Fruit fly (Drosophila melanogaster): Measurements from ENCODE around the gene Sfp24Ba.

Sfp24Ba gene

DNA sequence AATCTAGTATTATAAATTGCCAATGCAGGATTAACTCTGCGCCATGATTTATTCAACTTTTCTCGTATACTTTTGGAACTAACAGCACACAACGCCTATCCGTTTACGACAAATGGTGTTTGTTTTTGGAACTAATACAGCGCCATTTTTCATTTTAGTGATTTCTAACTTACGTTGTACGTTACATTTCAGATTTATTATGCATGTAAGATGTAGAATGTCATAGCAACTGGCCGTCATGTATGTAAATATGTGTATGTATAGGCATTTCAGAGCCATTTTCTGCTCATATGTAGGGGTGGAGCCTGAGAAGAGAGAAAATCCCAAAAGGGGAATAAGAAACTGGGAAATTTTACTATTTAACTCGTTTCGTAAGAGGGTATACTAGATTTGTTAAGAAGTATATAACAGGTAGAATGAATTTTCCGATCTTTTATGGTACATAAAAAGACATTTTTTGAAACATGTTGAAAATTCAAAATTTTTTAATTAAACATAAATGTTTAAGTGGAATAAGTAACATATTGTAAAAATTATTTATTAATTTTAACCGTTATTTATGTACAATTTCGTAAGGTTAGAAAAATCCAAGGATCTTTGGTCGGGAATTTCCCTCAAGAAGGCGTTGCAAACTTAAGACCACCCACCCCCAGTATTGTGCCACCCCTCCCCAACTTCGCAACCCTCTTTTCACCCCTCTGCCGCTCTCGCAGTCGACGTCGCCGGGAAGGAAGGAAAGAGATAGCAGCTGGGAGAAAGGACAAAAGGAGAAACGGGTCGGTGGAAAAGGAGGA, 10.8 kb downstream of the Sfp24Ba start (continued):
- TF ChIP-seq eve (GFP tag; optimal IDR thresholded peaks at IDR 0.05), result no peak
- TF ChIP-seq CG15269 (tag; optimal IDR thresholded peaks at IDR 0.05), result no peak
- TF ChIP-seq CG11723 (GFP tag; optimal IDR thresholded peaks at IDR 0.05), result no peak
- peak; percentile 52 for TF ChIP-seq CG9876 (GFP tag; optimal IDR thresholded peaks at IDR 0.05)
- TF ChIP-seq CG14710 (tag; optimal IDR thresholded peaks at IDR 0.05), result peak; percentile 51
- peak; percentile 68 for TF ChIP-seq vvl (GFP tag; IDR thresholded peaks at IDR 0.05)
- no peak for TF ChIP-seq CG7372 (GFP tag; IDR thresholded peaks at IDR 0.05)
- peak; percentile 36; the same call in 1 of the 2 replicates for TF ChIP-seq ssp (GFP tag; IDR thresholded peaks at IDR 0.05)
- TF ChIP-seq CG13424 (tag; optimal IDR thresholded peaks at IDR 0.05), result peak; percentile 12
- no peak for TF ChIP-seq wdn (GFP tag; IDR thresholded peaks at IDR 0.05)
- TF ChIP-seq Dref (GFP tag; IDR thresholded peaks at IDR 0.05), result no peak
- TF ChIP-seq wor (GFP tag; IDR thresholded peaks at IDR 0.05), result no peak
- TF ChIP-seq CG11696 (GFP tag; IDR thresholded peaks at IDR 0.05), result no peak
- TF ChIP-seq GATAe (GFP tag; conservative IDR thresholded peaks at IDR 0.05), result no peak
- TF ChIP-seq crc (GFP tag; optimal IDR thresholded peaks at IDR 0.05), result no peak
- TF ChIP-seq gt (GFP tag; IDR thresholded peaks at IDR 0.05), result no peak
- TF ChIP-seq Blimp-1 (GFP tag; optimal IDR thresholded peaks at IDR 0.05), result peak; percentile 55
- TF ChIP-seq CG17361 (GFP tag; IDR thresholded peaks at IDR 0.05), result 0 out of 3 replicates have a peak, but pooled peaks have one; percentile 47
- TF ChIP-seq gem (tag; optimal IDR thresholded peaks at IDR 0.05), result peak; percentile 39
- no peak for TF ChIP-seq CG2678 (tag; optimal IDR thresholded peaks at IDR 0.05)
- no peak for TF ChIP-seq vnd (GFP tag; IDR thresholded peaks at IDR 0.05; ENCODE audit: partially characterized antibody)
- peak; percentile 36 for TF ChIP-seq CG18764 (GFP tag; optimal IDR thresholded peaks at IDR 0.05)
- peak; percentile 85 for TF ChIP-seq Nf-YC (tag; optimal IDR thresholded peaks at IDR 0.05)
- peak; percentile 71 for TF ChIP-seq Fer1 (GFP tag; optimal IDR thresholded peaks at IDR 0.05)
- peak; percentile 62 for TF ChIP-seq CG14441 (GFP tag; IDR thresholded peaks at IDR 0.05)
- TF ChIP-seq Hr51 (GFP tag; optimal IDR thresholded peaks at IDR 0.05), result peak in 1 of 2 experiments; percentile 19
- no peak for TF ChIP-seq CG15073 (GFP tag; optimal IDR thresholded peaks at IDR 0.05)
- peak; percentile 24 for TF ChIP-seq da (GFP tag; optimal IDR thresholded peaks at IDR 0.05)
- TF ChIP-seq CG9797 (GFP tag; optimal IDR thresholded peaks at IDR 0.05), result no peak
- no peak for TF ChIP-seq Atf6 (GFP tag; IDR thresholded peaks at IDR 0.05)
- 0 out of 2 replicates have a peak, but pooled peaks have one; percentile 3 for TF ChIP-seq al (GFP tag; IDR thresholded peaks at IDR 0.05)
- TF ChIP-seq psq (GFP tag; optimal IDR thresholded peaks at IDR 0.05), result no peak
- no peak for TF ChIP-seq Awh (GFP tag; IDR thresholded peaks at IDR 0.05)
- no peak for TF ChIP-seq scrt (GFP tag; optimal IDR thresholded peaks at IDR 0.05)
- TF ChIP-seq CG7271 (tag; optimal IDR thresholded peaks at IDR 0.05), result no peak
- TF ChIP-seq CG11247 (GFP tag; IDR thresholded peaks at IDR 0.05), result peak; percentile 66
- no peak for TF ChIP-seq zf30C (GFP tag; optimal IDR thresholded peaks at IDR 0.05)
- TF ChIP-seq CG11695 (GFP tag; IDR thresholded peaks at IDR 0.05), result peak; percentile 60; the same call in 1 of the 3 replicates
- TF ChIP-seq chinmo (GFP tag; IDR thresholded peaks at IDR 0.05; ENCODE audit: partially characterized antibody), result peak; percentile 57; the same call in 1 of the 4 replicates
- peak; percentile 5 for TF ChIP-seq Deaf1 (tag; optimal IDR thresholded peaks at IDR 0.05)
- TF ChIP-seq Myb (GFP tag; optimal IDR thresholded peaks at IDR 0.05), result peak; percentile 55
- TF ChIP-seq CG13894 (tag; optimal IDR thresholded peaks at IDR 0.05), result peak; percentile 83
- TF ChIP-seq E2f1 (GFP tag; IDR thresholded peaks at IDR 0.05), result 0 out of 2 replicates have a peak, but pooled peaks have one; percentile 19
- TF ChIP-seq Ets65A (GFP tag), result peak; percentile 93
- peak; percentile 30 for TF ChIP-seq CG4617 (GFP tag; optimal IDR thresholded peaks at IDR 0.05; ENCODE audit: borderline replicate concordance)
- no peak for TF ChIP-seq sqz (GFP tag; optimal IDR thresholded peaks at IDR 0.05)
- TF ChIP-seq odd (GFP tag; optimal IDR thresholded peaks at IDR 0.05), result no peak
- TF ChIP-seq CG2875 (GFP tag; optimal IDR thresholded peaks at IDR 0.05), result no peak
- no peak for TF ChIP-seq C15 (GFP tag; IDR thresholded peaks at IDR 0.05)
